Worm (Caenorhabditis elegans) whole organism, early embryonic: ENCODE results near the gene fbxa-4.

Experiments used
- B0310.2 ChIP-seq: sonication (generic microtip); optimal IDR thresholded peaks from 2 replicates; lab custom pipeline; 2016; ENCODE audit warnings: mild to moderate bottlenecking, missing genetic modification characterization, missing compliant biosample characterization
- F13C5.2 ChIP-seq: sonication (generic microtip); optimal IDR thresholded peaks from 2 replicates; lab custom pipeline; 2017; ENCODE audit warnings: mild to moderate bottlenecking, missing genetic modification characterization, inconsistent platforms, missing compliant biosample characterization
- aly-1 ChIP-seq: sonication (generic microtip); optimal IDR thresholded peaks from 2 replicates; lab custom pipeline; 2016; ENCODE audit warnings: missing genetic modification characterization, missing compliant biosample characterization
- ama-1 ChIP-seq: fragments of 150-350 bp; optimal IDR thresholded peaks from 2 replicates; lab custom pipeline; 2014
- ceh-13 ChIP-seq: fragments of 200-800 bp; sonication (Bioruptor generic); optimal IDR thresholded peaks from 2 replicates; lab custom pipeline; 2018; ENCODE audit warnings: mild to moderate bottlenecking, missing genetic modification characterization, missing compliant biosample characterization
- ceh-36 ChIP-seq: sonication (generic microtip); optimal IDR thresholded peaks from 2 replicates; lab custom pipeline; 2016; ENCODE audit warnings: missing genetic modification characterization, inconsistent platforms, missing compliant biosample characterization
- ets-7 ChIP-seq: sonication (generic microtip); optimal IDR thresholded peaks from 2 replicates; lab custom pipeline; 2016; ENCODE audit warnings: missing genotype, missing genetic modification characterization, missing compliant biosample characterization
- flt-1 ChIP-seq: fragments of 200-800 bp; sonication (Bioruptor generic); IDR thresholded peaks from 2 replicates; pipeline ENCODE4 v1.3.6; 2022; ENCODE audit warnings: missing genetic modification characterization, missing compliant biosample characterization
- hmbx-1 ChIP-seq: sonication (generic microtip); optimal IDR thresholded peaks from 2 replicates; lab custom pipeline; 2016; ENCODE audit warnings: mild to moderate bottlenecking, missing genetic modification characterization, missing compliant biosample characterization
- hmg-4 ChIP-seq: fragments of 200-800 bp; sonication (Bioruptor generic); optimal IDR thresholded peaks from 2 replicates; lab custom pipeline; 2018; ENCODE audit warnings: mild to moderate bottlenecking, missing genetic modification characterization, missing compliant biosample characterization
- hnd-1 ChIP-seq: sonication (generic microtip); optimal IDR thresholded peaks from 2 replicates; lab custom pipeline; 2016; ENCODE audit warnings: missing genetic modification characterization, missing compliant biosample characterization
- pes-1 ChIP-seq: fragments of 200-800 bp; sonication (Bioruptor generic); IDR thresholded peaks from 2 replicates; pipeline ENCODE4 v1.3.6; 2022; ENCODE audit warnings: missing genetic modification reagents, missing genetic modification characterization, missing compliant biosample characterization
- scrt-1 ChIP-seq: fragments of 200-800 bp; sonication (Bioruptor generic); IDR thresholded peaks from 2 replicates; pipeline ENCODE4 v1.3.6; 2022; ENCODE audit warnings: missing genetic modification characterization, missing compliant biosample characterization
- sea-1 ChIP-seq: fragments of 200-800 bp; sonication (Bioruptor generic); conservative IDR thresholded peaks from 2 replicates; pipeline ENCODE4 v1.3.6; 2022; ENCODE audit warnings: missing genetic modification characterization, missing compliant biosample characterization
- tbx-11 ChIP-seq: fragments of 200-800 bp; sonication (Bioruptor generic); IDR thresholded peaks from 2 replicates; pipeline ENCODE4 v1.3.6; 2022; ENCODE audit warnings: missing genetic modification characterization, missing compliant biosample characterization
- tbx-37 ChIP-seq: fragments of 200-800 bp; sonication (Bioruptor generic); conservative IDR thresholded peaks from 2 replicates; pipeline ENCODE4 v1.3.6; 2022; ENCODE audit warnings: missing genetic modification reagents, missing genetic modification characterization, missing compliant biosample characterization
- tra-4 ChIP-seq: sonication (generic microtip); optimal IDR thresholded peaks from 2 replicates; lab custom pipeline; 2017; ENCODE audit warnings: missing genetic modification characterization, missing compliant biosample characterization

fbxa-4 gene

ce11 chrII:2368956-2369355 lies 46.4 kb downstream of the fbxa-4 start, which contains the start of gene hpo-25:
hpo-25 (plus strand) TSS chrII:2369256.
- no peak for TF ChIP-seq ama-1 (lab: Kevin White, UChicago)
- TF ChIP-seq F13C5.2 (tag; lab: Kevin White, UChicago), result no peak
- no peak for TF ChIP-seq ets-7 (tag; lab: Kevin White, UChicago)
- TF ChIP-seq ceh-13, result no peak
- no peak for TF ChIP-seq tra-4 (tag; lab: Kevin White, UChicago)
- no peak for TF ChIP-seq tbx-37 (GFP tag; lab: Robert Waterston, UW)
- no peak for TF ChIP-seq tbx-11 (GFP tag; lab: Robert Waterston, UW)
- TF ChIP-seq sea-1 (GFP tag; lab: Robert Waterston, UW), result no peak
- no peak for TF ChIP-seq hmg-4 (GFP tag; lab: Kevin White, UChicago)
- TF ChIP-seq flt-1 (GFP tag; lab: Robert Waterston, UW), result no peak
- no peak for TF ChIP-seq ceh-36 (tag; lab: Kevin White, UChicago)
- no peak for TF ChIP-seq hnd-1 (tag; lab: Kevin White, UChicago)
- TF ChIP-seq scrt-1 (GFP tag; lab: Robert Waterston, UW), result no peak
- no peak for TF ChIP-seq pes-1
- TF ChIP-seq B0310.2 (tag; lab: Kevin White, UChicago), result no peak
- no peak for TF ChIP-seq hmbx-1

- TF ChIP-seq aly-1 (no peak), F13C5.2 (tag; lab: Kevin White, UChicago) (no peak), ceh-36 (tag; lab: Kevin White, UChicago) (no peak), hnd-1 (tag; lab: Kevin White, UChicago) (no peak), sea-1 (GFP tag; lab: Robert Waterston, UW) (no peak), ama-1 (lab: Kevin White, UChicago) (no peak), scrt-1 (GFP tag; lab: Robert Waterston, UW) (no peak), tbx-37 (GFP tag; lab: Robert Waterston, UW) (no peak), flt-1 (GFP tag; lab: Robert Waterston, UW) (no peak), hmg-4 (GFP tag; lab: Kevin White, UChicago) (no peak), B0310.2 (tag; lab: Kevin White, UChicago) (no peak), ceh-13 (no peak), tra-4 (tag; lab: Kevin White, UChicago) (no peak), tbx-11 (GFP tag; lab: Robert Waterston, UW) (no peak)
These were observed 48.5 kb downstream of the fbxa-4 start, which contains the start of the genes F43C11.12 and F16G10.5 for ce11 chrII:2366623-2367365. F43C11.12 (minus strand) TSS chrII:2366723. F16G10.5 (plus strand) TSS chrII:2367315.
